Worm (Caenorhabditis elegans): ENCODE measurements around the gene F58F12.4.
A peak's percentile ranks its signal among the peaks of the same experiment; 100 is the strongest.

The F58F12.4 gene

DNA sequence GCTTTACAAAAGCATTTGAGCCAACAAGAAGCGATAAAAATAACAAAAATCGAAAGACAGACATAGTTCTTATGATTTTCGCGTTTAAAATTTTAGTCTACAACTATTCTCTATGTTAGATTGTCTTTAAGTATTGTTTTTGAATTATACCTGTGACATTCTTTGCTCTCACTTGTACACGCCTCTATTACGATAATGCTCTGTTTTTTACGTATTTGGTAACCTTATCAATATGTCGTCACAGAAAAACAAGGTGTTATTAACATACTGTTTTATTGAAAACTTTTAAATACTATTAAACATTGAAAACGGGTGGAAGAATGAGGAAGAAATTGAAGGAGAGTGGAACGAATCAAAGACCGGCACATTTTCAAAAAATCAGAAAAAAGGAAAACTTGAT, 20.7 kb downstream of the F58F12.4 start, which contains the start of gene spp-11:
TSS of gene spp-11 (minus strand) at position 101 of the 400 bp plus-strand sequence.
- TF ChIP-seq lin-39 (tag; optimal IDR thresholded peaks at IDR 0.05) (no peak), ceh-82 (tag; optimal IDR thresholded peaks at IDR 0.05) (no peak), R02D3.7 (tag; optimal IDR thresholded peaks at IDR 0.05) (no peak), mab-5 (tag; optimal IDR thresholded peaks at IDR 0.05) (no peak), mdl-1 (tag; optimal IDR thresholded peaks at IDR 0.05) (no peak), ztf-1 (GFP tag; conservative IDR thresholded peaks at IDR 0.05) (no peak), unc-55 (GFP tag; optimal IDR thresholded peaks at IDR 0.05) (no peak), lsy-2 (tag; optimal IDR thresholded peaks at IDR 0.05) (no peak), F13H6.1 (tag; optimal IDR thresholded peaks at IDR 0.05) (no peak), nhr-23 (tag; optimal IDR thresholded peaks at IDR 0.05) (no peak), snpc-4 (tag; optimal IDR thresholded peaks at IDR 0.05) (no peak), nhr-12 (tag; optimal IDR thresholded peaks at IDR 0.05) (no peak)

DNA sequence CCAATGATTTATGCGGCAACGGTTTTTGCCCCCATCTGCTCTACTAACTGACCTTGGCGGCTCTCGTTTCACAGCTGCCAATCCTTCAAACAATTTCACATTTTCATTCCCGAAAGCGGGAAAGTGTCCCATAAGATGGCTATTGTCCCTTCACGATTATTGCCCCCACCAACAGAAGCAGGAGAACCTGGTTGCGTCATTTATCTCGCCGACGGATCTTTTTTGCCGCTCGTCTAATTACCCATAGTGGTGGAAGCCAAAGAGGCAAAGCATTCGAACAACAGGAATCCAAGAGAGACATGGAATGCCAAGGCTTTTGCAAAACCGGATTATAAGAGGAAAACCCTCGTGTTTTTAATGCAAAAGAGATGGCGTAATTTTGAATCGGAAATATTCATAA, 22.5 kb downstream of the F58F12.4 start:
- TF ChIP-seq nhr-237 (tag; optimal IDR thresholded peaks at IDR 0.05), result no peak
- no peak for TF ChIP-seq alr-1 (tag; optimal IDR thresholded peaks at IDR 0.05)
- TF ChIP-seq nhr-12 (tag; optimal IDR thresholded peaks at IDR 0.05), result no peak
- TF ChIP-seq crh-2 (tag; optimal IDR thresholded peaks at IDR 0.05), result no peak
- no peak for TF ChIP-seq elt-3 (tag; optimal IDR thresholded peaks at IDR 0.05)
- no peak for TF ChIP-seq lin-13 (GFP tag; optimal IDR thresholded peaks at IDR 0.05)
- TF ChIP-seq gmeb-1 (tag; optimal IDR thresholded peaks at IDR 0.05), result no peak
- TF ChIP-seq mbf-1 (tag; optimal IDR thresholded peaks at IDR 0.05), result no peak
- no peak for TF ChIP-seq nhr-77 (tag; optimal IDR thresholded peaks at IDR 0.05)
- no peak for TF ChIP-seq blmp-1 (tag; optimal IDR thresholded peaks at IDR 0.05; ENCODE audit: insufficient read depth)
- TF ChIP-seq dmd-4 (tag; optimal IDR thresholded peaks at IDR 0.05), result no peak

DNA sequence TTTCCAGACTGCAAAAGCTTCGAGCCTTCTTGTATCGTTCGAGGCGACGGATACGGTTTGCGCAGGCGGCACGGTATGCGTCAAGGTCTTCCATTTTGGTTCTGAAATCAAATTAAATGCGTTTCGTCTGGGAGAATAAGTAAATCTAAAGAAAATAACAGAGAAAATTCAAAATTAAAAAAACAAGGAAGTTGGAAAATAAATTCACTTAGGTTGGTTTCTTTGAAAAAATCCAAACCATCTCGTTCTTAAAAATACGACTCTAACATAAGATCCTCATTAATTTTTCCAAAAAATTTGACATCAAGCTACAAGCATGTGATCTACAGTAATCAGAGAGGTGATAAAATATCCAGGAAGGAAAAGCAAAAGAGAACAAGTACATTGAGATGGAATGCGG, 23.6 kb downstream of the F58F12.4 start, which contains the start of gene T25D10.4:
TSS of gene T25D10.4 (minus strand) at position 101 of the 400 bp plus-strand sequence.
- TF ChIP-seq nhr-21 (tag; optimal IDR thresholded peaks at IDR 0.05) (no peak), elt-3 (tag; optimal IDR thresholded peaks at IDR 0.05) (no peak), egl-27 (tag; optimal IDR thresholded peaks at IDR 0.05) (no peak), aly-2 (tag; optimal IDR thresholded peaks at IDR 0.05) (no peak), gmeb-1 (tag; optimal IDR thresholded peaks at IDR 0.05) (no peak), peb-1 (tag; optimal IDR thresholded peaks at IDR 0.05) (no peak), ceh-82 (tag; optimal IDR thresholded peaks at IDR 0.05) (no peak), unc-62 (GFP tag; optimal IDR thresholded peaks at IDR 0.05) (no peak), lsy-2 (tag; optimal IDR thresholded peaks at IDR 0.05) (no peak), nhr-23 (tag; optimal IDR thresholded peaks at IDR 0.05) (no peak)

DNA sequence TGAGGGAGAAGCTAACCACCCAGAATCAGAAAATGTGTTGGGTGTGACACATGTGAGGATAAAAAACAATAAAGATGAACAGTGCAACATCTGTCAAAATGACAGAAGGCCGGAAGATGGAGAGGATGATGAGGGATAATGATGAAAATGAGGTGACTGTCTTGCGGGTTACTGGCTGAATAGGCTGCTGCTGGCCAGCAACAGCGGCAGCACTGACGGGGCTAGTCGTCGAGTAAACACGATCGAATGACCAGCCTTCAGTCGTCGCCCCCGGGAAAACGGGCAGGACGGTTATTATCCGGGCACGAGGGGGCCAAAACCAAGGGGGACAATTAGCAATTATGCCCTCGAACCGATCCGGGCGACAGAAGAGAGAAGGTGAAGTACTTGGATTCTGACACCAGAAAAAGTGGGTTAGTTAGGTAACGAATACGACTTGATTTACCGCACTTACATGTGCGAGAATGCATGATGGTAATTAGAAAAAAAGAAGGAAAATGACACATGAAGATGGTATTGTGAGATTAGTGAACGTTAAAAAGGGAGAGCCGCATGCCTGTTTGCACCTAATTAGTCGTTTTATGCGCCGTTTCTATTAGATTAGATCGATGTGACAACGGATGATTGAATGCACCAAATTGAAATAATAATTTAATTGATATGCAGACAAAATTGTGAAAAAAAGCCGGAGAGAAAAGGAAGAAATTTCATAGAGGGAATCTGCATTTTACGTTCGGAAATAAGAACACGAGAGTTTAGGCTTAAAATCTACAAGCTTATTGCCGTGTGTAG, 25.3 kb downstream of the F58F12.4 start:
- TF ChIP-seq egl-27 (tag; optimal IDR thresholded peaks at IDR 0.05) (no peak), ceh-16 (tag; optimal IDR thresholded peaks at IDR 0.05) (peak; percentile 26)

DNA sequence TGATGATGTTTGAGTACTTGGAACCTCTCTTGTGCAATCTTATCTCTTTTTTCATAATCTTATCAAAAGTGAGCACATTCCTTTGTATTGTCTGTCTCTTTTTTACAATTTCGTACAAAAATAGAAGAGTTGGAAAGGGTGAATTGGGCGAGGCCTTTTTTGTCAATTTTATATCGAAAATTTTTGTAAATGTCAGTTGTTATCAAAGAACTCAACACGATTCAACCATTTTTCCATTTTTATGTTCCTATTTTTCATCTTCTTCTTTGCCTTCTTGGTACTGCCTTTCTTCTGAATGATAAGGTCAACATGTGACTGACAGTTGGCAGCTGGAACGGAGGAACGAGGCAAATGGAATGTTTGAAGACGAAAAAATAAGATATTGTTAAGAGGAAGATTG, 27.2 kb downstream of the F58F12.4 start:
- TF ChIP-seq mdl-1 (tag; optimal IDR thresholded peaks at IDR 0.05), result no peak
- TF ChIP-seq gmeb-1 (tag; optimal IDR thresholded peaks at IDR 0.05), result peak; percentile 15
- TF ChIP-seq F13H6.1 (tag; optimal IDR thresholded peaks at IDR 0.05), result peak; percentile 40
- no peak for TF ChIP-seq skn-1 (tag; optimal IDR thresholded peaks at IDR 0.05)
- TF ChIP-seq unc-39 (tag; optimal IDR thresholded peaks at IDR 0.05), result no peak
- TF ChIP-seq lin-39 (tag; optimal IDR thresholded peaks at IDR 0.05), result no peak
- no peak for TF ChIP-seq mbf-1 (tag; optimal IDR thresholded peaks at IDR 0.05)
- TF ChIP-seq unc-55 (GFP tag; optimal IDR thresholded peaks at IDR 0.05), result no peak
- TF ChIP-seq nhr-11 (tag; optimal IDR thresholded peaks at IDR 0.05), result no peak
- TF ChIP-seq crh-2 (tag; optimal IDR thresholded peaks at IDR 0.05), result peak; percentile 20
- no peak for TF ChIP-seq ZK546.5 (tag; optimal IDR thresholded peaks at IDR 0.05)
- no peak for TF ChIP-seq alr-1 (tag; optimal IDR thresholded peaks at IDR 0.05)
- TF ChIP-seq fos-1 (tag; optimal IDR thresholded peaks at IDR 0.05), result peak; percentile 64
- no peak for TF ChIP-seq mab-5 (tag; optimal IDR thresholded peaks at IDR 0.05)
- no peak for TF ChIP-seq dmd-4 (tag; optimal IDR thresholded peaks at IDR 0.05)
- TF ChIP-seq sma-9 (GFP tag; optimal IDR thresholded peaks at IDR 0.05), result peak; percentile 49
- no peak for TF ChIP-seq sma-9 (tag; optimal IDR thresholded peaks at IDR 0.05)
- TF ChIP-seq sma-3 (GFP tag; optimal IDR thresholded peaks at IDR 0.05), result no peak
- no peak for TF ChIP-seq elt-1 (tag; optimal IDR thresholded peaks at IDR 0.05)
- TF ChIP-seq zag-1 (tag; optimal IDR thresholded peaks at IDR 0.05), result no peak
- TF ChIP-seq snpc-4 (tag; optimal IDR thresholded peaks at IDR 0.05), result no peak
- TF ChIP-seq Y55F3AM.14 (GFP tag; optimal IDR thresholded peaks at IDR 0.05), result no peak
- no peak for TF ChIP-seq lin-11 (tag; optimal IDR thresholded peaks at IDR 0.05)

Data from whole organism, L2 larva.